Fruit fly (Drosophila melanogaster) whole organism: ENCODE measurements around the gene Fer1HCH.

ENCODE experiments used
- CG8478 ChIP-seq: fragments of >200 bp; optimal IDR thresholded peaks from 2 replicates; lab custom pipeline; 2018; ENCODE audit warnings: inconsistent platforms
- EcR ChIP-seq, 2 experiments: fragments of >200 bp; optimal IDR thresholded peaks; 2 replicates each; lab custom pipeline; 2017; ENCODE audit warnings: missing biosample characterization in 2 of 2, missing genetic modification characterization in 2 of 2, missing genetic modification reagents in 2 of 2
- pan ChIP-seq: fragments of >200 bp; optimal IDR thresholded peaks from 2 replicates; lab custom pipeline; 2017
- psq ChIP-seq: fragments of >200 bp; optimal IDR thresholded peaks from 2 replicates; lab custom pipeline; 2017
- usp ChIP-seq: fragments of >200 bp; optimal IDR thresholded peaks from 2 replicates; lab custom pipeline; 2017; ENCODE audit warnings: missing biosample characterization, missing genetic modification characterization, mixed read lengths

DNA sequence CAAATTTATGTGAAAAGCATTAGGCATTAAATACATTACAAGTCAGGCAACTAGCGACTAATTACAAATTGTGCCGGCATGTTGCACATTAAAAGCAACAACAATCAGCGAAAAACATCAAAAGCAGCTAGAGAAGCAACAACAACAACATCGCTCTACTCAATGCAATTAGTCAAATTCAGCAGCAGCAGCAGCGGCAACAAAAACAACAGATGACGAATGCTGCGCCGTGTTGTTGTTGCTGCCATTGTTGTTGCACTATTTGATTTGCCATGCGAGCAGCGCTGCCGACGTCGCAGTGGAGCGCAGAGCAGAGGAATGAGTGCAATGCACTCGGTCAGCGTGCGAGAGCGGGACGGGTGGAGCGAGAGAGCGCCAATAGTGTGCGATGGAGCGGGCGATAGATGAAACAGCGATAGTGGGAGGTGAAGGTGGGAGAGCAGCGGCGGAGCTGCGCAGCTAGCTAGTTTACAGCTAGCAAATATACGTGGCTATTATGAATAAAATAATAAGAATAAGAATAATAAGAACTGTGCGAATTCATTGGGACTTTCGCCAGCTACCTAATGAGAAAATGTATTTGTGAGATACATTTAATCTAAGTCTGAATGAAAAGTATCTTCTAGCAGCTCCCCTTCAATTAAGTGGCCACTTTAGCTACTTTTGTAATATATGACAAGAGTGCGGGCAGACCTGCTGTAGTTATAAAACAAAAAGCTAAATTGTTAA, 49.9 kb downstream of the Fer1HCH start:
- TF ChIP-seq EcR (GFP tag; optimal IDR thresholded peaks at IDR 0.05; lab: Kevin White, UChicago) (peak in 1 of 2 experiments; percentile 95), psq (no peak), usp (GFP tag; lab: Kevin White, UChicago) (no peak), CG8478 (no peak), pan (lab: Kevin White, UChicago) (no peak)
